Fruit fly (Drosophila melanogaster): Measurements from ENCODE around the gene Kots.

The Kots gene

dm6 chr3R:14006224-14006892, 42.4 kb upstream of the Kots start (continued):
- TF ChIP-seq Sox14 (GFP tag; optimal IDR thresholded peaks at IDR 0.05) (peak; percentile 41), CG34406 (GFP tag; optimal IDR thresholded peaks at IDR 0.05) (peak; percentile 73), CG4318 (GFP tag; optimal IDR thresholded peaks at IDR 0.05) (no peak), Sox15 (GFP tag; optimal IDR thresholded peaks at IDR 0.05) (peak; percentile 1), CG11294 (GFP tag; IDR thresholded peaks at IDR 0.05) (no peak), CG6854 (GFP tag; optimal IDR thresholded peaks at IDR 0.05) (peak; percentile 79), achi (GFP tag; optimal IDR thresholded peaks at IDR 0.05) (peak; percentile 75), dac (GFP tag; optimal IDR thresholded peaks at IDR 0.05) (no peak), CG15336 (GFP tag; IDR thresholded peaks at IDR 0.05) (peak; percentile 61), CG32006 (GFP tag; optimal IDR thresholded peaks at IDR 0.05) (peak; percentile 38), fkh (GFP tag; optimal IDR thresholded peaks at IDR 0.05) (no peak), salr (GFP tag; optimal IDR thresholded peaks at IDR 0.05) (peak; percentile 23 to 64), fd59A (GFP tag; optimal IDR thresholded peaks at IDR 0.05) (peak; percentile 38)

- TF ChIP-seq CG11902 (GFP tag; optimal IDR thresholded peaks at IDR 0.05) = no peak
- TF ChIP-seq CG31627 (GFP tag; optimal IDR thresholded peaks at IDR 0.05) = no peak
- TF ChIP-seq CG16779 (tag; optimal IDR thresholded peaks at IDR 0.05) = no peak
- peak; percentile 91 for TF ChIP-seq fkh (GFP tag; optimal IDR thresholded peaks at IDR 0.05)
- TF ChIP-seq salr (GFP tag; optimal IDR thresholded peaks at IDR 0.05) = no peak
- no peak for TF ChIP-seq CG8319 (GFP tag; optimal IDR thresholded peaks at IDR 0.05)
- TF ChIP-seq Lpt (GFP tag; optimal IDR thresholded peaks at IDR 0.05) = no peak
- TF ChIP-seq dsx (GFP tag; optimal IDR thresholded peaks at IDR 0.05; ENCODE audit: poor library complexity, severe bottlenecking) = no peak
- no peak for TF ChIP-seq ss (GFP tag; optimal IDR thresholded peaks at IDR 0.05)
These were observed 41.2 kb upstream of the Kots start for dm6 chr3R:14005152-14005551.

dm6 chr3R:14003845-14004244, 39.9 kb upstream of the Kots start:
- TF ChIP-seq fd59A (GFP tag; optimal IDR thresholded peaks at IDR 0.05) (no peak), ss (GFP tag; optimal IDR thresholded peaks at IDR 0.05) (peak in 1 of 2 experiments; percentile 18), fkh (GFP tag; optimal IDR thresholded peaks at IDR 0.05) (no peak), CG6808 (GFP tag; optimal IDR thresholded peaks at IDR 0.05) (no peak), cyc (GFP tag; optimal IDR thresholded peaks at IDR 0.05) (no peak), CG8632 (GFP tag; optimal IDR thresholded peaks at IDR 0.05) (no peak), Hr39 (GFP tag; optimal IDR thresholded peaks at IDR 0.05) (no peak), Eip78C (GFP tag) (peak; percentile 29)

dm6 chr3R:14002146-14002846, 38.3 kb upstream of the Kots start:
- peak; percentile 45 for TF ChIP-seq Eip75B (GFP tag; optimal IDR thresholded peaks at IDR 0.05)
- no peak for TF ChIP-seq CG15336 (GFP tag; IDR thresholded peaks at IDR 0.05)
- no peak for TF ChIP-seq eg (GFP tag; IDR thresholded peaks at IDR 0.05)
- TF ChIP-seq salr (GFP tag; optimal IDR thresholded peaks at IDR 0.05) = peak in 1 of 2 experiments; percentile 42
- no peak for TF ChIP-seq CG6854 (GFP tag; optimal IDR thresholded peaks at IDR 0.05)
- TF ChIP-seq Met (GFP tag; optimal IDR thresholded peaks at IDR 0.05) = peak; percentile 60
- peak; percentile 63 for TF ChIP-seq topi (GFP tag; optimal IDR thresholded peaks at IDR 0.05)
- TF ChIP-seq CG8119 (GFP tag; IDR thresholded peaks at IDR 0.05) = no peak
- TF ChIP-seq esn (GFP tag; optimal IDR thresholded peaks at IDR 0.05) = peak; percentile 67
- no peak for TF ChIP-seq vri (GFP tag; optimal IDR thresholded peaks at IDR 0.05)
- peak; percentile 47 for TF ChIP-seq Sox15 (GFP tag; optimal IDR thresholded peaks at IDR 0.05)
- peak; percentile 13 for TF ChIP-seq pdm3 (GFP tag; optimal IDR thresholded peaks at IDR 0.05)
- no peak for TF ChIP-seq dac (GFP tag; optimal IDR thresholded peaks at IDR 0.05)
- peak; percentile 38 for TF ChIP-seq cyc (GFP tag; optimal IDR thresholded peaks at IDR 0.05)
- no peak for TF ChIP-seq Ets96B (tag; optimal IDR thresholded peaks at IDR 0.05)
- TF ChIP-seq net (GFP tag; optimal IDR thresholded peaks at IDR 0.05) = peak; percentile 37
- TF ChIP-seq Hr39 (GFP tag; optimal IDR thresholded peaks at IDR 0.05) = peak; percentile 30
- TF ChIP-seq Eip93F (GFP tag; optimal IDR thresholded peaks at IDR 0.05) = no peak
- peak; percentile 85 for TF ChIP-seq Eip78C (GFP tag)
- TF ChIP-seq Hr4 (GFP tag; optimal IDR thresholded peaks at IDR 0.05) = peak; percentile 5
- no peak for TF ChIP-seq CG9139 (GFP tag; optimal IDR thresholded peaks at IDR 0.05)
- TF ChIP-seq Lpt (GFP tag; optimal IDR thresholded peaks at IDR 0.05) = no peak
- no peak for TF ChIP-seq fd85E (GFP tag; optimal IDR thresholded peaks at IDR 0.05)
- TF ChIP-seq CG6792 (GFP tag; optimal IDR thresholded peaks at IDR 0.05) = peak; percentile 41
- peak; percentile 45 for TF ChIP-seq lz (GFP tag; optimal IDR thresholded peaks at IDR 0.05)
- TF ChIP-seq achi (GFP tag; optimal IDR thresholded peaks at IDR 0.05) = peak; percentile 19
- TF ChIP-seq Sox102F (GFP tag; optimal IDR thresholded peaks at IDR 0.05) = peak; percentile 8
- TF ChIP-seq Ets21C (GFP tag; optimal IDR thresholded peaks at IDR 0.05) = no peak

Data from whole organism, prepupa.